Worm (Caenorhabditis elegans): ENCODE results near the gene T25B9.11.

DNA sequence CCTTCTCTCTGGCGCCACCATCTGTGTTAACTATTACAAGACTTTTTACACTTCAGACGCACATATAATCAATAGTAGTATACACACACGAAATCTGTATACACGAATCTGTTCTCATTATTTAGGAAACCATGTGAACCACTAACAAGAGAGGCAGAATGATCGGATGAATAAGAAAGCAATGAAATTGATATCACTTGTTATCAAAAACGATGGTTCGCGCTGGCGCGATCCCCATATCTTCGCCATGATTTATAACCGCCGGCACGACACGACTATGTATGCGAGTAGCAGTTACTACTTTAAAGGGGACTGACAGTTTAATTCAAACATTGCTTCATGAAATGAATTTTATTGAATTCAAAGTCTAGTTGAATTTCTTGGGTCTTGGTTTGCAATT lies 17.0 kb downstream of the T25B9.11 start:
- TF ChIP-seq zag-1 (tag; optimal IDR thresholded peaks at IDR 0.05) (no peak), fkh-10 (GFP tag; optimal IDR thresholded peaks at IDR 0.05) (no peak), R02D3.7 (tag; optimal IDR thresholded peaks at IDR 0.05) (no peak), nhr-12 (tag; optimal IDR thresholded peaks at IDR 0.05) (no peak), unc-39 (tag; optimal IDR thresholded peaks at IDR 0.05) (no peak), ama-1 (optimal IDR thresholded peaks at IDR 0.05) (no peak), nhr-67 (tag; optimal IDR thresholded peaks at IDR 0.05) (no peak), elt-2 (tag; optimal IDR thresholded peaks at IDR 0.05) (no peak), mdl-1 (tag; optimal IDR thresholded peaks at IDR 0.05) (no peak)

Data from whole organism, L3 larva.